Worm (Caenorhabditis elegans): ENCODE measurements around the gene T25B2.3.

The T25B2.3 gene

ce11 chrX:6207687-6208088, 31.8 kb downstream of the T25B2.3 start, which contains the start of gene T13C5.6 (continued):
- TF ChIP-seq tbx-2 (tag; optimal IDR thresholded peaks at IDR 0.05) = peak; percentile 91
- peak; percentile 96 for TF ChIP-seq lir-3 (tag; optimal IDR thresholded peaks at IDR 0.05; ENCODE audit: poor library complexity)
- peak; percentile 72 for TF ChIP-seq lin-39 (tag; optimal IDR thresholded peaks at IDR 0.05)
- TF ChIP-seq pqm-1 (tag; optimal IDR thresholded peaks at IDR 0.05) = no peak
- TF ChIP-seq hlh-4 (tag; optimal IDR thresholded peaks at IDR 0.05) = no peak
- TF ChIP-seq ces-1 (GFP tag; optimal IDR thresholded peaks at IDR 0.05) = no peak
- TF ChIP-seq elt-2 (tag; optimal IDR thresholded peaks at IDR 0.05) = peak; percentile 79
- no peak for TF ChIP-seq ceh-63 (GFP tag; optimal IDR thresholded peaks at IDR 0.05)
- no peak for TF ChIP-seq sptf-1 (tag; optimal IDR thresholded peaks at IDR 0.05)
- TF ChIP-seq skn-1 (tag; optimal IDR thresholded peaks at IDR 0.05) = peak; percentile 86
- no peak for TF ChIP-seq unc-30 (tag; optimal IDR thresholded peaks at IDR 0.05)
- TF ChIP-seq pax-3 (tag; optimal IDR thresholded peaks at IDR 0.05) = peak; percentile 83
- TF ChIP-seq F16B12.6 (tag; optimal IDR thresholded peaks at IDR 0.05) = no peak
- peak; percentile 88 for TF ChIP-seq fkh-8 (tag; optimal IDR thresholded peaks at IDR 0.05)
- TF ChIP-seq ztf-11 (tag; optimal IDR thresholded peaks at IDR 0.05) = peak in 1 of 2 experiments; percentile 86
- TF ChIP-seq efl-3 (GFP tag; optimal IDR thresholded peaks at IDR 0.05) = no peak
- TF ChIP-seq nhr-19 (GFP tag; conservative IDR thresholded peaks at IDR 0.05) = peak; percentile 88
- TF ChIP-seq ama-1 (optimal IDR thresholded peaks at IDR 0.05) = no peak
- TF ChIP-seq hpl-2 (GFP tag; optimal IDR thresholded peaks at IDR 0.05) = peak; percentile 89
- TF ChIP-seq fkh-10 (GFP tag; optimal IDR thresholded peaks at IDR 0.05) = peak; percentile 91
- TF ChIP-seq nhr-84 (tag; optimal IDR thresholded peaks at IDR 0.05) = no peak
- peak; percentile 63 for TF ChIP-seq zip-4 (GFP tag; optimal IDR thresholded peaks at IDR 0.05)
- peak in 3 of 6 experiments; percentile 10 to 61 (median 60) for TF ChIP-seq elt-3 (tag; optimal IDR thresholded peaks at IDR 0.05)
- peak; percentile 70 for TF ChIP-seq isw-1 (GFP tag; IDR thresholded peaks at IDR 0.05)
- TF ChIP-seq xbp-1 (tag; optimal IDR thresholded peaks at IDR 0.05) = peak; percentile 97
- TF ChIP-seq efl-1 (optimal IDR thresholded peaks at IDR 0.05) = peak; percentile 64 to 66
- TF ChIP-seq efl-1 (GFP tag; optimal IDR thresholded peaks at IDR 0.05 in 1 of 2) = peak; percentile 52 to 96
- peak; percentile 0 for TF ChIP-seq zag-1 (tag; optimal IDR thresholded peaks at IDR 0.05)
- peak; percentile 64 for TF ChIP-seq ceh-88 (GFP tag; IDR thresholded peaks at IDR 0.05)
- TF ChIP-seq nhr-20 (tag; optimal IDR thresholded peaks at IDR 0.05) = peak; percentile 93
- peak; percentile 97 for TF ChIP-seq rnt-1 (tag; optimal IDR thresholded peaks at IDR 0.05)
- peak; percentile 93 for TF ChIP-seq C16A3.4 (tag; optimal IDR thresholded peaks at IDR 0.05)
- TF ChIP-seq unc-130 (tag; optimal IDR thresholded peaks at IDR 0.05) = peak; percentile 71
- peak; percentile 4 for TF ChIP-seq Y116A8C.19 (tag; optimal IDR thresholded peaks at IDR 0.05; ENCODE audit: borderline replicate concordance)
- TF ChIP-seq egl-27 (tag; optimal IDR thresholded peaks at IDR 0.05) = no peak
- TF ChIP-seq dpl-1 (GFP tag; optimal IDR thresholded peaks at IDR 0.05) = peak in 2 of 3 experiments; percentile 44 to 45
- peak; percentile 85 for TF ChIP-seq mab-9 (GFP tag; IDR thresholded peaks at IDR 0.05)
- TF ChIP-seq nhr-47 (tag; optimal IDR thresholded peaks at IDR 0.05) = peak; percentile 94
- TF ChIP-seq nhr-77 (tag; optimal IDR thresholded peaks at IDR 0.05) = peak; percentile 84
- peak; percentile 89 for TF ChIP-seq sox-4 (tag; optimal IDR thresholded peaks at IDR 0.05)
- peak; percentile 69 to 85 for TF ChIP-seq lin-35 (GFP tag; optimal IDR thresholded peaks at IDR 0.05)
- no peak for TF ChIP-seq nhr-237 (tag; optimal IDR thresholded peaks at IDR 0.05)
- TF ChIP-seq pag-3 (tag; optimal IDR thresholded peaks at IDR 0.05; ENCODE audit: borderline replicate concordance, insufficient read depth) = no peak
- peak; percentile 66 for TF ChIP-seq vab-15 (tag; optimal IDR thresholded peaks at IDR 0.05)
- peak; percentile 57 for TF ChIP-seq snpc-4 (tag; optimal IDR thresholded peaks at IDR 0.05)
- TF ChIP-seq grh-1 (GFP tag; IDR thresholded peaks at IDR 0.05) = peak; percentile 59
- TF ChIP-seq nhr-90 (tag; optimal IDR thresholded peaks at IDR 0.05; ENCODE audit: poor library complexity) = peak; percentile 93
- no peak for TF ChIP-seq nhr-28 (tag; optimal IDR thresholded peaks at IDR 0.05)
- peak; percentile 88 for TF ChIP-seq swsn-7 (tag; optimal IDR thresholded peaks at IDR 0.05)
- peak; percentile 92 for TF ChIP-seq dsc-1 (tag; optimal IDR thresholded peaks at IDR 0.05)
- no peak for TF ChIP-seq hlh-17 (GFP tag; optimal IDR thresholded peaks at IDR 0.05; ENCODE audit: borderline replicate concordance)
- peak; percentile 92 for TF ChIP-seq nhr-71 (tag; optimal IDR thresholded peaks at IDR 0.05)
